Fruit fly (Drosophila melanogaster) whole organism, prepupa: Measurements from ENCODE around the gene fd19B.

Source experiments
- Blimp-1 ChIP-seq: fragments of 200-800 bp; sonication (Bioruptor generic); optimal IDR thresholded peaks from 3 replicates; lab custom pipeline; 2017; ENCODE audit warnings: missing biosample characterization, missing genetic modification characterization, mild to moderate bottlenecking, moderate library complexity, missing genetic modification reagents
- CG10631 ChIP-seq: fragments of 200-800 bp; sonication (Bioruptor generic); optimal IDR thresholded peaks from 2 replicates; lab custom pipeline; 2016; ENCODE audit warnings: missing biosample characterization, missing genetic modification characterization
- CG11294 ChIP-seq: fragments of 200-800 bp; sonication (Bioruptor generic); IDR thresholded peaks from 2 replicates; pipeline ENCODE4 v1.3.6; 2022; ENCODE audit warnings: missing biosample characterization, missing genetic modification characterization
- CG11762 ChIP-seq: fragments of 200-800 bp; sonication (Bioruptor generic); optimal IDR thresholded peaks from 3 replicates; lab custom pipeline; 2016; ENCODE audit warnings: missing biosample characterization, missing genetic modification characterization; ENCODE audit not compliant: insufficient read depth
- CG11902 ChIP-seq: fragments of 200-800 bp; sonication (Bioruptor generic); optimal IDR thresholded peaks from 3 replicates; lab custom pipeline; 2016; ENCODE audit warnings: missing biosample characterization, missing genetic modification characterization
- CG15336 ChIP-seq: fragments of 200-800 bp; sonication (Bioruptor generic); IDR thresholded peaks from 2 replicates; pipeline ENCODE4 v1.3.6; 2022; ENCODE audit warnings: missing biosample characterization, missing genetic modification characterization
- CG1621 ChIP-seq: fragments of 200-800 bp; sonication (Bioruptor generic); optimal IDR thresholded peaks from 3 replicates; lab custom pipeline; 2018; ENCODE audit warnings: missing biosample characterization, mild to moderate bottlenecking, missing genetic modification characterization
- CG16779 ChIP-seq: fragments of 200-800 bp; sonication (Bioruptor generic); optimal IDR thresholded peaks from 3 replicates; lab custom pipeline; 2017; ENCODE audit warnings: missing biosample characterization, mild to moderate bottlenecking, missing genetic modification characterization
- CG3032 ChIP-seq: fragments of 200-800 bp; optimal IDR thresholded peaks from 2 replicates; lab custom pipeline; 2019; ENCODE audit warnings: missing biosample characterization, mild to moderate bottlenecking, missing genetic modification characterization, moderate library complexity
- CG32006 ChIP-seq: fragments of 200-800 bp; sonication (Bioruptor generic); optimal IDR thresholded peaks from 3 replicates; lab custom pipeline; 2017; ENCODE audit warnings: missing biosample characterization, mild to moderate bottlenecking, missing genetic modification characterization
- CG3919 ChIP-seq: fragments of 200-800 bp; sonication (Bioruptor generic); optimal IDR thresholded peaks from 3 replicates; lab custom pipeline; 2016; ENCODE audit warnings: missing biosample characterization, missing genetic modification characterization
- CG4318 ChIP-seq: fragments of 200-800 bp; sonication (Bioruptor generic); optimal IDR thresholded peaks from 3 replicates; lab custom pipeline; 2017; ENCODE audit warnings: missing biosample characterization, mild to moderate bottlenecking, missing genetic modification characterization
- CG6163 ChIP-seq: fragments of 200-800 bp; sonication (Bioruptor generic); IDR thresholded peaks from 3 replicates; pipeline ENCODE4 v1.3.6; 2022; ENCODE audit warnings: missing biosample characterization, missing genetic modification characterization
- CG6276 ChIP-seq: fragments of 200-800 bp; sonication (Bioruptor generic); optimal IDR thresholded peaks from 2 replicates; lab custom pipeline; 2017; ENCODE audit warnings: missing biosample characterization, mild to moderate bottlenecking, missing genetic modification characterization
- CG6792 ChIP-seq: fragments of 200-800 bp; sonication (Bioruptor generic); optimal IDR thresholded peaks from 3 replicates; lab custom pipeline; 2016; ENCODE audit warnings: missing biosample characterization, missing genetic modification characterization
- CG6808 ChIP-seq: fragments of 200-800 bp; sonication (Bioruptor generic); optimal IDR thresholded peaks from 3 replicates; lab custom pipeline; 2017; ENCODE audit warnings: missing biosample characterization, missing genetic modification characterization, mild to moderate bottlenecking, moderate library complexity, missing genetic modification reagents
- CG6854 ChIP-seq: fragments of 200-800 bp; sonication (Bioruptor generic); optimal IDR thresholded peaks from 2 replicates; lab custom pipeline; 2017; ENCODE audit warnings: missing biosample characterization, mild to moderate bottlenecking, missing genetic modification characterization
- CG8119 ChIP-seq: fragments of 200-800 bp; sonication (Bioruptor generic); IDR thresholded peaks from 3 replicates; pipeline ENCODE4 v1.3.6; 2022; ENCODE audit warnings: missing biosample characterization, missing genetic modification characterization
- CG8319 ChIP-seq: fragments of 200-800 bp; sonication (Bioruptor generic); optimal IDR thresholded peaks from 3 replicates; lab custom pipeline; 2016; ENCODE audit warnings: missing biosample characterization, missing genetic modification characterization
- CG8632 ChIP-seq: fragments of 200-800 bp; sonication (Bioruptor generic); optimal IDR thresholded peaks from 3 replicates; lab custom pipeline; 2016; ENCODE audit warnings: missing biosample characterization, missing genetic modification characterization
- CG9139 ChIP-seq: fragments of 200-800 bp; sonication (Bioruptor generic); optimal IDR thresholded peaks from 3 replicates; lab custom pipeline; 2017; ENCODE audit warnings: missing biosample characterization, mild to moderate bottlenecking, missing genetic modification characterization
- Eip75B ChIP-seq: fragments of 200-800 bp; sonication (Bioruptor generic); optimal IDR thresholded peaks from 3 replicates; lab custom pipeline; 2016; ENCODE audit warnings: missing biosample characterization, missing genetic modification characterization
- Eip78C ChIP-seq: fragments of 200-800 bp; sonication (Bioruptor generic); peaks from one replicate; lab custom pipeline; 2016; ENCODE audit warnings: missing biosample characterization, missing genetic modification characterization
- Ets21C ChIP-seq: fragments of 200-800 bp; sonication (Bioruptor generic); optimal IDR thresholded peaks from 3 replicates; lab custom pipeline; 2016; ENCODE audit warnings: missing biosample characterization, missing genetic modification characterization
- Ets96B ChIP-seq: fragments of 200-800 bp; optimal IDR thresholded peaks from 2 replicates; lab custom pipeline; 2019; ENCODE audit warnings: missing biosample characterization, mild to moderate bottlenecking, missing genetic modification characterization, moderate library complexity
- Gug ChIP-seq: fragments of 200-800 bp; sonication (Bioruptor generic); IDR thresholded peaks from 2 replicates; pipeline ENCODE4 v1.3.6; 2022; ENCODE audit warnings: missing biosample characterization, missing genetic modification characterization
- Hr38 ChIP-seq: sonication (Bioruptor generic); optimal IDR thresholded peaks from 2 replicates; lab custom pipeline; 2016; ENCODE audit warnings: missing biosample characterization, missing genetic modification characterization
- Hr39 ChIP-seq: fragments of 200-800 bp; sonication (Bioruptor generic); optimal IDR thresholded peaks from 2 replicates; lab custom pipeline; 2016; ENCODE audit warnings: missing biosample characterization, missing genetic modification characterization
- Hr4 ChIP-seq: fragments of 200-800 bp; sonication (Bioruptor generic); optimal IDR thresholded peaks from 3 replicates; lab custom pipeline; 2016; ENCODE audit warnings: missing biosample characterization, missing genetic modification characterization
- Lpt ChIP-seq: fragments of 200-800 bp; sonication (Bioruptor generic); optimal IDR thresholded peaks from 3 replicates; lab custom pipeline; 2016; ENCODE audit warnings: missing biosample characterization, missing genetic modification characterization
- Met ChIP-seq: fragments of 200-800 bp; sonication (Bioruptor generic); optimal IDR thresholded peaks from 3 replicates; lab custom pipeline; 2016; ENCODE audit warnings: missing biosample characterization, missing genetic modification characterization
- OdsH ChIP-seq: fragments of 200-800 bp; sonication (Bioruptor generic); optimal IDR thresholded peaks from 3 replicates; lab custom pipeline; 2016; ENCODE audit warnings: missing biosample characterization, missing genetic modification characterization
- Smox ChIP-seq: fragments of 200-800 bp; sonication (Bioruptor generic); optimal IDR thresholded peaks from 3 replicates; lab custom pipeline; 2016; ENCODE audit warnings: missing biosample characterization, missing genetic modification characterization
- Sox102F ChIP-seq: fragments of 200-800 bp; sonication (Bioruptor generic); optimal IDR thresholded peaks from 2 replicates; lab custom pipeline; 2016; ENCODE audit warnings: missing biosample characterization, mild to moderate bottlenecking, missing genetic modification characterization
- Sox14 ChIP-seq: fragments of 200-800 bp; sonication (Bioruptor generic); optimal IDR thresholded peaks from 3 replicates; lab custom pipeline; 2016; ENCODE audit warnings: missing biosample characterization, missing genetic modification characterization
- Sox15 ChIP-seq: fragments of 200-800 bp; sonication (Bioruptor generic); optimal IDR thresholded peaks from 3 replicates; lab custom pipeline; 2016; ENCODE audit warnings: missing biosample characterization, missing genetic modification characterization
- achi ChIP-seq: fragments of 200-800 bp; sonication (Bioruptor generic); optimal IDR thresholded peaks from 3 replicates; lab custom pipeline; 2016; ENCODE audit warnings: missing biosample characterization, missing genetic modification characterization
- cyc ChIP-seq: fragments of 200-800 bp; sonication (Bioruptor generic); optimal IDR thresholded peaks from 3 replicates; lab custom pipeline; 2016; ENCODE audit warnings: missing biosample characterization, missing genetic modification characterization
- dac ChIP-seq: fragments of 200-800 bp; sonication (Bioruptor generic); optimal IDR thresholded peaks from 2 replicates; lab custom pipeline; 2017; ENCODE audit warnings: missing biosample characterization, mild to moderate bottlenecking, missing genetic modification characterization
- dsx ChIP-seq: fragments of 200-800 bp; optimal IDR thresholded peaks from 3 replicates; lab custom pipeline; 2019; ENCODE audit warnings: missing biosample characterization, mild to moderate bottlenecking, missing genetic modification characterization, moderate library complexity; ENCODE audit not compliant: poor library complexity, severe bottlenecking
- eg ChIP-seq: fragments of 200-800 bp; sonication (Bioruptor generic); IDR thresholded peaks from 3 replicates; pipeline ENCODE4 v1.3.6; 2022; ENCODE audit warnings: missing biosample characterization, missing genetic modification characterization
- esn ChIP-seq: fragments of 200-800 bp; sonication (Bioruptor generic); optimal IDR thresholded peaks from 2 replicates; lab custom pipeline; 2016; ENCODE audit warnings: missing biosample characterization, mild to moderate bottlenecking, missing genetic modification characterization, moderate library complexity
- fd59A ChIP-seq: fragments of 200-800 bp; sonication (Bioruptor generic); optimal IDR thresholded peaks from 2 replicates; lab custom pipeline; 2017; ENCODE audit warnings: missing biosample characterization, mild to moderate bottlenecking, missing genetic modification characterization, missing genetic modification reagents
- fd85E ChIP-seq: fragments of 200-800 bp; sonication (Bioruptor generic); optimal IDR thresholded peaks from 3 replicates; lab custom pipeline; 2016; ENCODE audit warnings: missing biosample characterization, missing genetic modification characterization
- fkh ChIP-seq: fragments of 200-800 bp; sonication (Bioruptor generic); optimal IDR thresholded peaks from 3 replicates; lab custom pipeline; 2017; ENCODE audit warnings: missing biosample characterization, mild to moderate bottlenecking, missing genetic modification characterization, moderate library complexity
- lz ChIP-seq: fragments of 200-800 bp; sonication (Bioruptor generic); optimal IDR thresholded peaks from 3 replicates; lab custom pipeline; 2016; ENCODE audit warnings: missing biosample characterization, missing genetic modification characterization
- net ChIP-seq: fragments of 200-800 bp; sonication (Bioruptor generic); optimal IDR thresholded peaks from 3 replicates; lab custom pipeline; 2016; ENCODE audit warnings: missing biosample characterization, missing genetic modification characterization
- pdm3 ChIP-seq: fragments of 200-800 bp; sonication (Bioruptor generic); optimal IDR thresholded peaks from 3 replicates; lab custom pipeline; 2016; ENCODE audit warnings: missing biosample characterization, missing genetic modification characterization
- salr ChIP-seq, 2 experiments: fragments of 200-800 bp; sonication (Bioruptor generic); optimal IDR thresholded peaks; 3 replicates each; lab custom pipeline; 2016 to 2018; ENCODE audit warnings: missing biosample characterization in 2 of 2, missing genetic modification characterization in 2 of 2, mild to moderate bottlenecking in 1 of 2
- spab ChIP-seq: fragments of 200-800 bp; sonication (Bioruptor generic); optimal IDR thresholded peaks from 2 replicates; lab custom pipeline; 2017; ENCODE audit warnings: missing biosample characterization, mild to moderate bottlenecking, missing genetic modification characterization, missing genetic modification reagents
- ss ChIP-seq, 2 experiments: fragments of 200-800 bp; sonication (Bioruptor generic); optimal IDR thresholded peaks; 2 replicates in 1 of 2; 3 replicates in 1 of 2; lab custom pipeline; 2017 to 2018; ENCODE audit warnings: mild to moderate bottlenecking in 2 of 2, missing biosample characterization in 2 of 2, missing genetic modification characterization in 2 of 2, moderate library complexity in 1 of 2
- topi ChIP-seq: fragments of 200-800 bp; sonication (Bioruptor generic); optimal IDR thresholded peaks from 3 replicates; lab custom pipeline; 2016; ENCODE audit warnings: missing biosample characterization, missing genetic modification characterization
- vri ChIP-seq: fragments of 200-800 bp; sonication (Bioruptor generic); optimal IDR thresholded peaks from 3 replicates; lab custom pipeline; 2016; ENCODE audit warnings: missing biosample characterization, mild to moderate bottlenecking, missing genetic modification characterization

Gene fd19B

DNA sequence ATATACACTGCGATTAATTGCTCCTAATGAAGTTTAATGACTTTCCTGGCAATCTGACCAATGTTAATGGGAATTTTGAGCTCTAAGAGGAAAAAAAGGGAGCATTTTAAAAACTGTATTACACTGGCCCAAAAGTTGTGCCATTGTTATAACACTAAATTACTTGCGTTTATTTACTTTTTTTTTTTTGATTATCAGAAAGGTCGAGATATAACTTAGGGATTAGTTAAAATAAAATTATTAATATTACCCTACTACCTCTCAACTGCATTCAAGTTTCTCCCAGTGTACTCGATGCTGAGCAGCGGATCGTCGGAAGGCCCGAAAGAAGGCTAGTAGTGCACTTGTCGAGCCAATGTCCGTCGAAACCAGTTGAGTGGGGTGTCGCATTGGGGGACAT lies 38.3 kb upstream of the fd19B start:
- TF ChIP-seq CG11294 (peak; percentile 32; the same call in 1 of the 2 replicates), fkh (GFP tag; lab: Kevin White, UChicago) (no peak), ss (GFP tag; optimal IDR thresholded peaks at IDR 0.05; lab: Kevin White, UChicago) (no peak), CG8119 (GFP tag; lab: Robert Waterston, UW) (peak; percentile 79), dsx (no peak), eg (GFP tag; lab: Robert Waterston, UW) (peak; percentile 65; the same call in 2 of the 3 replicates), CG32006 (GFP tag; lab: Kevin White, UChicago) (peak; percentile 84), CG6792 (GFP tag; lab: Kevin White, UChicago) (no peak), Eip75B (no peak), Ets96B (tag; lab: Kevin White, UChicago) (no peak), Met (no peak), CG6163 (GFP tag; lab: Robert Waterston, UW) (no peak), Lpt (GFP tag; lab: Kevin White, UChicago) (peak; percentile 55), CG15336 (GFP tag; lab: Robert Waterston, UW) (peak; percentile 79), OdsH (GFP tag; lab: Kevin White, UChicago) (peak; percentile 33), esn (GFP tag; lab: Kevin White, UChicago) (no peak), salr (GFP tag; optimal IDR thresholded peaks at IDR 0.05; lab: Kevin White, UChicago) (peak in 1 of 2 experiments; percentile 46), Hr4 (GFP tag; lab: Kevin White, UChicago) (peak; percentile 79), CG9139 (no peak), CG11762 (GFP tag; lab: Kevin White, UChicago) (no peak), lz (GFP tag; lab: Kevin White, UChicago) (no peak), CG8319 (no peak), Smox (GFP tag; lab: Kevin White, UChicago) (no peak), Sox102F (no peak), Hr38 (GFP tag; lab: Kevin White, UChicago) (no peak), fd85E (GFP tag; lab: Kevin White, UChicago) (no peak), CG11902 (GFP tag; lab: Kevin White, UChicago) (no peak), achi (GFP tag; lab: Kevin White, UChicago) (peak; percentile 46), Sox14 (GFP tag; lab: Kevin White, UChicago) (no peak), CG1621 (tag; lab: Kevin White, UChicago) (no peak), Sox15 (GFP tag; lab: Kevin White, UChicago) (no peak), topi (GFP tag; lab: Kevin White, UChicago) (no peak), Hr39 (no peak), cyc (GFP tag; lab: Kevin White, UChicago) (no peak), CG3919 (GFP tag; lab: Kevin White, UChicago) (peak; percentile 26), Gug (peak; percentile 50), CG6276 (peak; percentile 72), CG4318 (GFP tag; lab: Kevin White, UChicago) (peak; percentile 68), pdm3 (peak; percentile 43), dac (GFP tag; lab: Kevin White, UChicago) (peak; percentile 51), spab (GFP tag; lab: Kevin White, UChicago) (no peak), fd59A (no peak), vri (GFP tag; lab: Kevin White, UChicago) (no peak), Eip78C (peak; percentile 83), CG3032 (no peak), CG16779 (tag; lab: Kevin White, UChicago) (no peak), Ets21C (no peak), CG6854 (GFP tag; lab: Kevin White, UChicago) (no peak), net (peak; percentile 38), CG10631 (GFP tag; lab: Kevin White, UChicago) (peak; percentile 37), CG6808 (GFP tag; lab: Kevin White, UChicago) (no peak), CG8632 (GFP tag; lab: Kevin White, UChicago) (no peak), Blimp-1 (no peak)
